Worm (Caenorhabditis elegans): Measurements from ENCODE around the gene W03H9.1.

- TF ChIP-seq elt-1 (tag; optimal IDR thresholded peaks at IDR 0.05; ENCODE audit: borderline replicate concordance, insufficient read depth) = no peak
- TF ChIP-seq snpc-4 (tag; optimal IDR thresholded peaks at IDR 0.05) = no peak
- no peak for TF ChIP-seq elt-3 (tag; optimal IDR thresholded peaks at IDR 0.05)
- TF ChIP-seq lsy-2 (tag; optimal IDR thresholded peaks at IDR 0.05) = no peak
- TF ChIP-seq sptf-1 (tag; optimal IDR thresholded peaks at IDR 0.05) = no peak
- no peak for TF ChIP-seq nhr-237 (tag; optimal IDR thresholded peaks at IDR 0.05)
- no peak for TF ChIP-seq nhr-28 (tag; optimal IDR thresholded peaks at IDR 0.05)
- TF ChIP-seq nhr-76 (tag; optimal IDR thresholded peaks at IDR 0.05) = no peak
- no peak for TF ChIP-seq ztf-11 (tag; optimal IDR thresholded peaks at IDR 0.05)
- no peak for TF ChIP-seq M03D4.4 (tag; optimal IDR thresholded peaks at IDR 0.05)
- TF ChIP-seq mep-1 (tag; optimal IDR thresholded peaks at IDR 0.05) = no peak
These were observed 49.0 kb downstream of the W03H9.1 start, which contains the start of gene bkip-1 for ce11 chrII:14100963-14101362.
